Fruit fly (Drosophila melanogaster) S2 (cell line): Measurements from ENCODE around the gene eco.

Experiments used
- CG8478 ChIP-seq: fragments of >200 bp; optimal IDR thresholded peaks from 2 replicates; lab custom pipeline; 2018
- CTCF ChIP-seq, 2 experiments: fragments of >200 bp; optimal IDR thresholded peaks; 2 replicates each; lab custom pipeline; 2018

Gene eco

DNA sequence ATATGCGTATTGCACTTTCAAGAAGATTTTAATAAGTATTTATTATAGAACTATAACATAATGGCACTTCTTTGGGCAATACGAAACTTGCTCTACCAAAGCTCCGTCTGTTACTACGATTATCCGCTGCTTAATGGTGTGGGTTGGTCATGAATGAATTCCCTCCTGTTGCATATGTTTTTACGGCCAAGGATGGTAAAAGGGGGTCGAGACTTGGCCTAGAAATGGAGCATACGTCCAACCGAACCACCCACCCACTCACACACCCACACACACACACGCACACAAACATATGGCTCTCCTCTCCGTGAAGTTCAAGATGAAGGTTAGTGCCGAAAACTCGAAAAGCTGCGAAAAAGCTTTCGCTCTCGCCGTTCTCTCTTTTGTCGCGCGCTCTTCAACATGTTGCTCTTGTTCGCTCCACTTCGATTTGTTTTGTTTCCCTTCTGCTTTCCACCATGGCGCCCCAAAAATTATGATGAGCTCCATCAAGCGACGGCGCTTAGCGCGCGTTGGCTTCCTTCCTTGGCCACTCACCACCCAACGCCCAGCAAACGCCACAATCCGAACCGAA, 25.5 kb downstream of the eco start:
- TF ChIP-seq CTCF (optimal IDR thresholded peaks at IDR 0.05; lab: Kevin White, UChicago) (no peak), CG8478 (no peak)

DNA sequence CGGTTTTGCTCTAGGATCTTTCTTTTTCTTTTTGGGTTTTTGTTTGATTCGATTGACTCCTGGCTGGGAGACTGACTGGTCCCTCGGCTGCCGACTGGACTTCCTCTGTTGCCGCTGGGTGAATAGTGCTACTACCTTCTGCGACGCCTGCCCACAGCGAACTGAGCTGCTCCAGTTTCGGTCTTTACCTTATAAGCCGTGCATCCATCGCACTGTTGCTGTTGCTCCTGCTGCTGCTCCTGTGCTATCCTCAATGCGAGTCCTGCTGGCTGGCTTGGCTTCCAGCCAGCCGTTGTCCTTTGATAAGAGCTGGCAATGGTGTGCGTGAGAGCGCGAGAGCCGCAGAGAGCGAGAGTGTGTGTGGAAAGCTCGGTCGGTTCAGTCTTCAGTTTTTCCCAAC, 26.4 kb downstream of the eco start, which contains the start of gene unc-13-4A:
Gene unc-13-4A, minus strand, starts transcription at position 143 of the 400 bp plus-strand sequence.
- no peak for TF ChIP-seq CTCF (optimal IDR thresholded peaks at IDR 0.05; lab: Kevin White, UChicago)
- TF ChIP-seq CG8478, result no peak

DNA sequence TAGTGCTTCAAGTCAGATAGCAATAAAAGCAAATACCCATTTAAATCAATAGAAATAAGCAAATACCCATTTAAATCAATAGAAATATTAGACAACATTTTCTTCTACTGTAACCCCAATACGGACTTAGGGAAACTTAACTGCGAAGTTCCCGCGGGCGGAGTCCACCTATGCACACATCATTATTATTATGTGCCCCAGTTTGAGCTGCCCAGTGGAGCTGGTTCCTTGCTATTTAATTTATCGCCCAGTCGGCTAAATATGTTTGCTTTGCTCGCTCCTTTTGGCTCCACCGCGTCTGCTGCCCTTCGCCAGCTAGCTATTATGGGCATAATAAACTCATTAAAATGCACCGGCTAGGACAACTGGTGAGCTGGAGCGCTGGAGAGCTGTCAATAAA, 38.5 kb downstream of the eco start:
- no peak for TF ChIP-seq CTCF (optimal IDR thresholded peaks at IDR 0.05; lab: Kevin White, UChicago)
- no peak for TF ChIP-seq CG8478
